Fruit fly (Drosophila melanogaster) whole organism: ENCODE data around the gene DIP1.
"Not testable (repeated sequence)": the region's sequence is repeated elsewhere in the genome, so short reads cannot be mapped to it uniquely, and the experiment has no call there.

Experiments
- EcR ChIP-seq, 2 experiments: fragments of >200 bp; optimal IDR thresholded peaks; 2 replicates each; lab custom pipeline; 2017; ENCODE audit warnings: missing biosample characterization in 2 of 2, missing genetic modification characterization in 2 of 2, missing genetic modification reagents in 2 of 2
- pan ChIP-seq: fragments of >200 bp; optimal IDR thresholded peaks from 2 replicates; lab custom pipeline; 2017
- psq ChIP-seq: fragments of >200 bp; optimal IDR thresholded peaks from 2 replicates; lab custom pipeline; 2017

DNA sequence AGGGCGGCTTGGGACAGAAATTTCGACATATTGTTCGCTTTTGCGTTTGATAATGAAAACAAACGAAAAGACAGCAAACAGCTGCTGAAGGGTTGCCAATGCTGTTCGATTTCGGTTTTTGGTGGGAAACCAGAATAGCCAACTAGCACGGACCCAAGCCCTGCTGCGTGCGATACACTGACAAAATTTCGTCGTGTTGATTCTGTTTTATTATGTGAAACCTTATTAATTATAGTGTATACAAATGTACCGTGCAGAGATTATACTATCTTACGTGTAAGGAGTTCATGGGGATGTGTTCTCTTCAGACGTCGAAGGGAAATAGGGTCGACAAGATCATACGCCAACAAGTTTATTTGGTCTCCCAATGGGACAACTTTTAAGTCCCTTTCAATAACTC lies 6.3 kb downstream of the DIP1 start, which contains the start of gene CG32500:
- TF ChIP-seq EcR (GFP tag; optimal IDR thresholded peaks at IDR 0.05; lab: Kevin White, UChicago); psq (lab: Kevin White, UChicago); pan (lab: Kevin White, UChicago): not testable (repeated sequence)
